Fruit fly (Drosophila melanogaster): ENCODE data around the gene Amun.

Amun gene

DNA sequence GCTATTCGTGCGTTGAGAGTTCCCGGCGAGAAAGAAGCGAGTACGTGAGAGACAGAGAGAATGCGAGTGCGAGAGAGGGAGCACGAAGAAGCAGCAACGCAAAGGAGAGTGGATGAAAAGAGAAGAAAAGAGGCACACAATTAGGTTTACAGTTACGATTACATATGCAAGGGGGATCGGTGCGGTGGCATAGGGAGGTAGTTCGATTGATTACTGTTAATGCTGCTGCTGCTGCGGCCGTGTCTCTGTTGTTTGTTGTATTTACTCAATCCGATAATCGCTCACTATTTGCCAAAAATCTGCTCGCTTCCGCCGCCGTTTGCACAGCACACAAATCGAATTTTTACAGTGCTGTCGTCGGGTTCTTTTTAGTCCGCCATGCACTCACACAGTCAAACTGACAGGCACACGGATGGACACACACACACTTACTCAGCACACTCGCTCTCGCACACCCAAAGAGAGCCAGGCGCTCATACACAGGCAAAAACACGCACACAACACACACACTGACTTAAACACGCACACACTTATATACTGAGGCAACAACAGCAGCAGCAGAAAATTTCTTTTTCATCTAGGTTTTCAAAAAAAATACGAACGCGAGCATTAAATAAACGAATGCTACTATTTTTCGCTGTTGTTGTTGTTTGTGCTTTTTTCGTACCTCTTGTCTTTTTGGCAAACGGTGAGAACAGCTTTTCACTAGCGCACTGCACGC is 1.4 kb downstream of the Amun start:
- TF ChIP-seq Rel (GFP tag; optimal IDR thresholded peaks at IDR 0.05) = peak; percentile 12
- TF ChIP-seq Rel (tag; optimal IDR thresholded peaks at IDR 0.05) = peak; percentile 59
- no peak for TF ChIP-seq Hnf4 (GFP tag; optimal IDR thresholded peaks at IDR 0.05)
- TF ChIP-seq rgr (GFP tag; optimal IDR thresholded peaks at IDR 0.05) = peak; percentile 26
- TF ChIP-seq Dif (GFP tag; optimal IDR thresholded peaks at IDR 0.05; ENCODE audit: partially characterized antibody) = peak; percentile 91
- peak; percentile 91 for TF ChIP-seq psq (GFP tag; optimal IDR thresholded peaks at IDR 0.05)
- peak; percentile 38 for TF ChIP-seq h (GFP tag; optimal IDR thresholded peaks at IDR 0.05)
- TF ChIP-seq Hr83 (GFP tag; optimal IDR thresholded peaks at IDR 0.05; ENCODE audit: poor library complexity, severe bottlenecking) = peak; percentile 47
- peak; percentile 25 for TF ChIP-seq Abd-B (GFP tag; optimal IDR thresholded peaks at IDR 0.05)
- peak; percentile 86 to 91 for TF ChIP-seq dl (GFP tag; optimal IDR thresholded peaks at IDR 0.05; ENCODE audit: insufficient read depth in 1 of 2, partially characterized antibody in 2 of 2)
- no peak for TF ChIP-seq dmrt93B (GFP tag; optimal IDR thresholded peaks at IDR 0.05)
- peak; percentile 29 for TF ChIP-seq OdsH (GFP tag; optimal IDR thresholded peaks at IDR 0.05)
- peak; percentile 15 for TF ChIP-seq Sp1 (GFP tag; optimal IDR thresholded peaks at IDR 0.05)
- peak; percentile 81 for TF ChIP-seq N (GFP tag; optimal IDR thresholded peaks at IDR 0.05)
- TF ChIP-seq Hr78 (GFP tag; optimal IDR thresholded peaks at IDR 0.05) = peak; percentile 48
- TF ChIP-seq sv (GFP tag; optimal IDR thresholded peaks at IDR 0.05) = no peak

DNA sequence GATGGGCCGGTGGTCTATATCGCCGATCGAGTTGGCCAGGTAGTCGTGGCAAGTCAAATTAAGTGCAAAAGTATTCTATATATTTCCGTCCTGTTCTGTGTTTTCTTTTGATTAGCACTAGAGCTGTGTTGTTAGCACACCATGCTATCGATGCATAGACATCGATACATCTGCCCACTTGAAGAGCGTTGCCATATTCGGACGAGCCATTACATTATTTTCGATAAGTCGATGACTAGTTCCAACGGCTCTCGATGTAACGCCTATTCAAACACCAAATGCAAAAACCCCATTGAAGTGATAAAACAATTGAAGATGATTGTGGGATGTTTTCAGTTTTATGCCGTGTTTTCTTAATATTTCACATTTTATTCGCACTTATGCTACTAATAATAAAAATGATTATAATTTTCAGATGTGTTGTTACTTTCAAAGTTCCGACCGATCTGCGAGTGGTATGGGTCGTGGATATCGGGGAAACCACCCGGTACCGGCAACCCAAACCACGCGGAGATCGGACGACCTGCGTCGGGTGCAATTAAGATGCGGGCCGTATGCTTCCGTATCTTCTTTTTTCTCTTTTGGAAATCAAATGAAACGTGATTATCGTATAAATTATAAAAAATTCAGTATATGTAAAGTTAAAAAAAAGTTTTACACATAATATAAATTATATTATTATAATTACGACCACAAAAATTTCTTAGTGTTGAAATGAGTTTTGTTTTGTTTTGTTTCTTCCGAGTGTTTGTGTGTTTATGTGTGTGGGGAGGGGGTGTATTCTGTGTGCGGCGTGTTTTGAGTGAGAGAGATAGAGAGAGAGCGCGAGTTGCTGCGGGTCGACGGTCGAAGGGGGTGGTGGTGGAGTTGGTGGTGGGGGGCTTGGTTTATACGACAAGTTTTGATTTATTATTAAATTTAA is 5.3 kb downstream of the Amun start, which contains the start of gene FucT6:
Gene FucT6 (minus strand): TSS at position 153 of the 922 bp plus-strand sequence.
- TF ChIP-seq rgr (GFP tag; optimal IDR thresholded peaks at IDR 0.05) = peak; percentile 14
- no peak for TF ChIP-seq Hnf4 (GFP tag; optimal IDR thresholded peaks at IDR 0.05)
- no peak for TF ChIP-seq Myc (optimal IDR thresholded peaks at IDR 0.05)
- peak; percentile 4 for TF ChIP-seq psq (GFP tag; optimal IDR thresholded peaks at IDR 0.05)
- TF ChIP-seq Jra (GFP tag; optimal IDR thresholded peaks at IDR 0.05) = peak; percentile 39
- peak; percentile 24 for TF ChIP-seq h (GFP tag; optimal IDR thresholded peaks at IDR 0.05)
- peak; percentile 39 for TF ChIP-seq jim (GFP tag; optimal IDR thresholded peaks at IDR 0.05)
- TF ChIP-seq lola (GFP tag; optimal IDR thresholded peaks at IDR 0.05) = no peak
- TF ChIP-seq CG9705 (GFP tag; optimal IDR thresholded peaks at IDR 0.05) = no peak
- no peak for TF ChIP-seq Rel (GFP tag; optimal IDR thresholded peaks at IDR 0.05)
- peak; percentile 98 for TF ChIP-seq Rel (tag; optimal IDR thresholded peaks at IDR 0.05)
- peak in 1 of 2 experiments; percentile 4 for TF ChIP-seq foxo (GFP tag; optimal IDR thresholded peaks at IDR 0.05)
- TF ChIP-seq Sp1 (GFP tag; optimal IDR thresholded peaks at IDR 0.05) = peak; percentile 17

DNA sequence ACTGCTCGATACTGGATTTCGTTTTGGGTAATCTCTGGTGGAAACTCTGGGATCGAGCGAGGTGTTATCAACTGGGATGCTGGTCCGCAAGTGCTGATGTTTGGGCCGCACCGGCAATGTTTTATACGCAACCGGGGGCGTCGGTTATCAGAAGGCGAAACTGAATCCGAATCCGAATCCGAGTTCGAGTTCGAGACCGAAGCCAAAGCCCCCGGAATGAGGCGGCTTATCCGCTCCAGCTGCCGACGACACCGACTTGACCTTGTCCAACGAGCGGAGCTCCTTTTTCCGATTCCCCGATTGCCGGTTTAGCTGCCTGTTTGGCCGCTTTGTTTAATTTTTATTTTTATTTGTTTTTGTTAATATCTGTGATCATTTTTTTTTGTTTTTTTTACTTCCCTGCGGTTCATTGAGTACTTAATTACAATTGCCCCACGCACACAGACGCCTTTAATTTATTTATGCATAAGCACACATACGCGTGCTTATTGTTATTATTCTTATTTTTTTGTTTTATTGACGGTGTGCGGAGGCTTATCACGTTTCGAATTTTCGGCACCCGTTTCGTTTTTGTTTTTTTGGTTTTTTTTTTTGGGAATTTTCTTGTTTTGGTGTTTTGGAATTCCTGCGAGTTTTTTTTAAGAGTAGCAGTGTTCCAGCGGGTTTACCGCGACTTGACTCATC is 10.3 kb downstream of the Amun start, which contains the start of gene CG2444:
Gene CG2444 (minus strand): TSS at position 372 of the 684 bp plus-strand sequence.
- TF ChIP-seq Sp1 (GFP tag; optimal IDR thresholded peaks at IDR 0.05) = peak; percentile 52
- TF ChIP-seq tai (GFP tag; optimal IDR thresholded peaks at IDR 0.05) = no peak
- no peak for TF ChIP-seq Dfd (GFP tag; optimal IDR thresholded peaks at IDR 0.05)
- TF ChIP-seq sage (GFP tag; optimal IDR thresholded peaks at IDR 0.05) = peak; percentile 7
- peak; percentile 33 for TF ChIP-seq Rel (GFP tag; optimal IDR thresholded peaks at IDR 0.05)
- TF ChIP-seq Rel (tag; optimal IDR thresholded peaks at IDR 0.05) = peak; percentile 48
- no peak for TF ChIP-seq foxo (GFP tag; optimal IDR thresholded peaks at IDR 0.05)
- TF ChIP-seq usp (GFP tag; optimal IDR thresholded peaks at IDR 0.05) = no peak
- no peak for TF ChIP-seq Mio (GFP tag; optimal IDR thresholded peaks at IDR 0.05)
- no peak for TF ChIP-seq Vsx2 (GFP tag; optimal IDR thresholded peaks at IDR 0.05; ENCODE audit: partially characterized antibody)
- no peak for TF ChIP-seq pan (optimal IDR thresholded peaks at IDR 0.05)
- TF ChIP-seq psq (GFP tag; optimal IDR thresholded peaks at IDR 0.05) = no peak

DNA sequence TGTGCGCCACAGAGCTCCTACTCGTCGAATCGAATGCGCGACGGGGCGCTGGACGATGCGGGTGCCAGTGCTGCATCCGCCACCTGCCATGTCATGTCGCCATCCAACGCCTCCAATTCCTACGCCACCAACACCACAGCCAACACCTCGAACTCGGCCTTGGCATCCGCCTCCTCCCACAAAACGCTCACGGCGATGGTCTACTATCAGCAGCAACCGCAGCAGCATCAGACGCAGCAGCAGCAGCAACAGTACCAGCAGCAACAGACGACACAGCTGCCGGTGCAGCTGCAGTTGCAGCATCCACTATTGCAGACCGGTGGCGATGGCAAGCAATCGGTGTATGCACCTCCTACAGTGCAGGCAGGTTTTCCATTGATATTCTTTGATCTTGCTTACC is 14.6 kb downstream of the Amun start:
- TF ChIP-seq Dfd (GFP tag; optimal IDR thresholded peaks at IDR 0.05) (peak; percentile 85), Vsx2 (GFP tag; optimal IDR thresholded peaks at IDR 0.05; ENCODE audit: partially characterized antibody) (no peak)

Measured in whole organism, wandering third instar larva.